Fruit fly (Drosophila melanogaster) whole organism, embryonic: ENCODE measurements around the gene CG9676.
A peak's percentile ranks its signal among the peaks of the same experiment; 100 is the strongest.

Experiments
- Atf-2 ChIP-seq: fragments of 200-800 bp; sonication (Bioruptor generic); optimal IDR thresholded peaks from 2 replicates; lab custom pipeline; 2016; ENCODE audit warnings: missing biosample characterization, missing genetic modification characterization
- C15 ChIP-seq: fragments of 200-800 bp; sonication (Bioruptor generic); IDR thresholded peaks from 3 replicates; pipeline ENCODE4 v1.3.6; 2022; ENCODE audit warnings: missing biosample characterization, missing genetic modification characterization
- CG10565 ChIP-seq: fragments of 200-800 bp; sonication (Bioruptor generic); optimal IDR thresholded peaks from 3 replicates; lab custom pipeline; 2016; ENCODE audit warnings: missing biosample characterization, mild to moderate bottlenecking, missing genetic modification characterization
- CG11723 ChIP-seq: fragments of 200-800 bp; sonication (Bioruptor generic); optimal IDR thresholded peaks from 2 replicates; lab custom pipeline; 2017; ENCODE audit warnings: missing biosample characterization, mild to moderate bottlenecking, missing genetic modification characterization
- CG1233 ChIP-seq: fragments of 200-800 bp; sonication (Bioruptor generic); optimal IDR thresholded peaks from 4 replicates; lab custom pipeline; 2018; ENCODE audit warnings: missing biosample characterization, mild to moderate bottlenecking, missing genetic modification characterization
- CG12942 ChIP-seq: fragments of 200-800 bp; sonication (Bioruptor generic); optimal IDR thresholded peaks from 3 replicates; lab custom pipeline; 2016; ENCODE audit warnings: missing biosample characterization, missing genetic modification characterization
- CG14441 ChIP-seq: fragments of 200-800 bp; sonication (Bioruptor generic); IDR thresholded peaks from 2 replicates; pipeline ENCODE4 v1.3.6; 2022; ENCODE audit warnings: missing biosample characterization, missing genetic modification characterization
- CG14860 ChIP-seq: fragments of 200-800 bp; sonication (Bioruptor generic); IDR thresholded peaks from 3 replicates; pipeline ENCODE4 v1.3.6; 2022; ENCODE audit warnings: missing biosample characterization, missing genetic modification characterization; ENCODE audit not compliant: partially characterized antibody
- CG15011 ChIP-seq: fragments of 200-800 bp; sonication (Bioruptor generic); optimal IDR thresholded peaks from 3 replicates; lab custom pipeline; 2018; ENCODE audit warnings: missing biosample characterization, mild to moderate bottlenecking, missing genetic modification characterization
- CG15601 ChIP-seq: fragments of 200-800 bp; sonication (Bioruptor generic); optimal IDR thresholded peaks from 3 replicates; lab custom pipeline; 2019; ENCODE audit warnings: missing biosample characterization, mild to moderate bottlenecking, missing genetic modification characterization, moderate library complexity
- CG1603 ChIP-seq: fragments of 200-800 bp; sonication (Bioruptor generic); optimal IDR thresholded peaks from 2 replicates; lab custom pipeline; 2019; ENCODE audit warnings: missing biosample characterization, mild to moderate bottlenecking, missing genetic modification characterization, moderate library complexity
- CG1647 ChIP-seq: fragments of 200-800 bp; sonication (Bioruptor generic); optimal IDR thresholded peaks from 3 replicates; lab custom pipeline; 2016; ENCODE audit warnings: missing biosample characterization, missing genetic modification characterization
- CG17361 ChIP-seq: fragments of 200-800 bp; sonication (Bioruptor generic); IDR thresholded peaks from 3 replicates; pipeline ENCODE4 v1.3.6; 2022; ENCODE audit warnings: missing biosample characterization, missing genetic modification characterization
- CG2129 ChIP-seq: fragments of 200-800 bp; sonication (Bioruptor generic); IDR thresholded peaks from 2 replicates; pipeline ENCODE4 v1.3.6; 2022; ENCODE audit warnings: missing biosample characterization, missing genetic modification characterization; ENCODE audit not compliant: partially characterized antibody
- CG3995 ChIP-seq: fragments of 200-800 bp; sonication (Bioruptor generic); optimal IDR thresholded peaks from 3 replicates; lab custom pipeline; 2016; ENCODE audit warnings: missing biosample characterization, missing genetic modification characterization
- CG6854 ChIP-seq: fragments of 200-800 bp; sonication (Bioruptor generic); optimal IDR thresholded peaks from 3 replicates; lab custom pipeline; 2017; ENCODE audit warnings: missing biosample characterization, mild to moderate bottlenecking, missing genetic modification characterization
- CG7271 ChIP-seq: fragments of 200-800 bp; sonication (Bioruptor generic); optimal IDR thresholded peaks from 2 replicates; lab custom pipeline; 2018; ENCODE audit warnings: missing biosample characterization, mild to moderate bottlenecking, missing genetic modification characterization, moderate library complexity
- CG8290 ChIP-seq, 3 experiments: fragments of 200-800 bp; sonication (Bioruptor generic); optimal IDR thresholded peaks; 2 replicates each; lab custom pipeline; 2016 to 2019; ENCODE audit warnings: missing biosample characterization in 3 of 3, missing genetic modification characterization in 3 of 3, mild to moderate bottlenecking in 2 of 3, moderate library complexity in 1 of 3
- CG9932 ChIP-seq: fragments of 200-800 bp; sonication (Bioruptor generic); IDR thresholded peaks from 2 replicates; pipeline ENCODE4 v1.3.6; 2022; ENCODE audit warnings: missing biosample characterization, missing genetic modification characterization
- CTCF ChIP-seq: fragments of 200-800 bp; sonication (Bioruptor generic); optimal IDR thresholded peaks from 2 replicates; lab custom pipeline; 2017; ENCODE audit warnings: missing biosample characterization, mild to moderate bottlenecking, missing genetic modification characterization, moderate library complexity
- Ets65A ChIP-seq: fragments of 200-800 bp; sonication (Bioruptor generic); peaks from one replicate; lab custom pipeline; 2016; ENCODE audit warnings: missing biosample characterization, missing genetic modification characterization
- HmgZ ChIP-seq: fragments of 200-800 bp; sonication (Bioruptor generic); optimal IDR thresholded peaks from 2 replicates; lab custom pipeline; 2018; ENCODE audit warnings: missing biosample characterization, mild to moderate bottlenecking, missing genetic modification characterization
- Hr39 ChIP-seq: fragments of >200 bp; optimal IDR thresholded peaks from 2 replicates; lab custom pipeline; 2017
- Hsf ChIP-seq: fragments of 200-800 bp; sonication (Bioruptor generic); optimal IDR thresholded peaks from 3 replicates; lab custom pipeline; 2016; ENCODE audit warnings: missing biosample characterization, missing genetic modification characterization
- Lhr ChIP-seq: fragments of 200-800 bp; sonication (Bioruptor generic); optimal IDR thresholded peaks from 3 replicates; lab custom pipeline; 2017; ENCODE audit warnings: mild to moderate bottlenecking, missing biosample characterization, missing genetic modification reagents, missing genetic modification characterization
- Lim3 ChIP-seq: fragments of 200-800 bp; sonication (Bioruptor generic); IDR thresholded peaks from 2 replicates; pipeline ENCODE4 v1.3.6; 2022; ENCODE audit warnings: missing biosample characterization, missing genetic modification characterization
- Med ChIP-seq: fragments of 200-800 bp; sonication (Bioruptor generic); peaks from one replicate; lab custom pipeline; 2016; ENCODE audit warnings: missing biosample characterization, missing genetic modification characterization, mild to moderate bottlenecking, inconsistent platforms, moderate library complexity
- Nf-YC ChIP-seq: fragments of 200-800 bp; optimal IDR thresholded peaks from 3 replicates; lab custom pipeline; 2019; ENCODE audit warnings: missing biosample characterization, mild to moderate bottlenecking, missing genetic modification characterization, moderate library complexity
- Pdp1 ChIP-seq, 2 experiments: fragments of 200-800 bp; sonication (Bioruptor generic); optimal IDR thresholded peaks; 3 replicates each; lab custom pipeline; 2016; ENCODE audit warnings: missing biosample characterization in 2 of 2, missing genetic modification characterization in 2 of 2, mild to moderate bottlenecking in 1 of 2, moderate library complexity in 1 of 2
- Poxn ChIP-seq: fragments of 200-800 bp; sonication (Bioruptor generic); IDR thresholded peaks from 2 replicates; pipeline ENCODE4 v1.3.6; 2022; ENCODE audit warnings: missing biosample characterization, missing genetic modification characterization
- YL-1 ChIP-seq: fragments of 200-800 bp; sonication (Bioruptor generic); optimal IDR thresholded peaks from 3 replicates; lab custom pipeline; 2017; ENCODE audit warnings: missing biosample characterization, mild to moderate bottlenecking, missing genetic modification characterization
- ash1 ChIP-seq: fragments of 200-800 bp; sonication (Bioruptor generic); optimal IDR thresholded peaks from 2 replicates; lab custom pipeline; 2018; ENCODE audit warnings: missing biosample characterization, mild to moderate bottlenecking, missing genetic modification characterization
- bowl ChIP-seq: fragments of 200-800 bp; sonication (Bioruptor generic); IDR thresholded peaks from 2 replicates; pipeline ENCODE4 v1.3.6; 2022; ENCODE audit warnings: missing biosample characterization, missing genetic modification characterization
- chinmo ChIP-seq: fragments of 200-800 bp; sonication (Bioruptor generic); IDR thresholded peaks from 4 replicates; pipeline ENCODE4 v1.3.6; 2022; ENCODE audit warnings: missing biosample characterization, missing genetic modification characterization; ENCODE audit not compliant: partially characterized antibody
- dm ChIP-seq: fragments of 200-800 bp; sonication (Bioruptor generic); optimal IDR thresholded peaks from 3 replicates; lab custom pipeline; 2016; ENCODE audit warnings: missing biosample characterization, missing genetic modification characterization
- ems ChIP-seq: fragments of 200-800 bp; sonication (Bioruptor generic); optimal IDR thresholded peaks from 3 replicates; lab custom pipeline; 2016; ENCODE audit warnings: missing biosample characterization, missing genetic modification characterization
- eve ChIP-seq, 2 experiments: fragments of >200 bp; optimal IDR thresholded peaks; 2 replicates each; lab custom pipeline; 2017; ENCODE audit warnings: missing biosample characterization in 2 of 2, missing genetic modification characterization in 2 of 2
- fd96Cb ChIP-seq: fragments of 200-800 bp; sonication (Bioruptor generic); optimal IDR thresholded peaks from 2 replicates; lab custom pipeline; 2018; ENCODE audit warnings: missing biosample characterization, mild to moderate bottlenecking, missing genetic modification characterization, moderate library complexity
- ftz-f1 ChIP-seq: fragments of 200-800 bp; sonication (Bioruptor generic); optimal IDR thresholded peaks from 2 replicates; lab custom pipeline; 2016; ENCODE audit warnings: missing biosample characterization, missing genetic modification characterization
- gfzf ChIP-seq: fragments of 200-800 bp; sonication (Bioruptor generic); optimal IDR thresholded peaks from 2 replicates; lab custom pipeline; 2016; ENCODE audit warnings: missing biosample characterization, mild to moderate bottlenecking, missing genetic modification characterization, moderate library complexity
- hbn ChIP-seq: fragments of 200-800 bp; sonication (Bioruptor generic); IDR thresholded peaks from 2 replicates; pipeline ENCODE4 v1.3.6; 2022; ENCODE audit warnings: missing biosample characterization, missing genetic modification characterization; ENCODE audit not compliant: partially characterized antibody
- jumu ChIP-seq: fragments of 200-800 bp; sonication (Bioruptor generic); optimal IDR thresholded peaks from 3 replicates; lab custom pipeline; 2016; ENCODE audit warnings: missing biosample characterization, missing genetic modification characterization
- lab ChIP-seq: fragments of 200-800 bp; sonication (Bioruptor generic); optimal IDR thresholded peaks from 3 replicates; lab custom pipeline; 2017; ENCODE audit warnings: missing biosample characterization, missing genetic modification characterization, mild to moderate bottlenecking, moderate library complexity, missing genetic modification reagents
- lmd ChIP-seq: fragments of 200-800 bp; sonication (Bioruptor generic); IDR thresholded peaks from 2 replicates; pipeline ENCODE4 v1.3.6; 2022; ENCODE audit warnings: missing biosample characterization, missing genetic modification characterization
- mam ChIP-seq: fragments of 200-800 bp; sonication (Bioruptor generic); optimal IDR thresholded peaks from 3 replicates; lab custom pipeline; 2016; ENCODE audit warnings: missing biosample characterization, missing genetic modification characterization
- p53 ChIP-seq: fragments of 200-800 bp; sonication (Bioruptor generic); optimal IDR thresholded peaks from 2 replicates; lab custom pipeline; 2016; ENCODE audit warnings: missing biosample characterization, missing genetic modification characterization
- pzg ChIP-seq: fragments of 200-800 bp; sonication (Bioruptor generic); optimal IDR thresholded peaks from 3 replicates; lab custom pipeline; 2018; ENCODE audit warnings: missing biosample characterization, mild to moderate bottlenecking, missing genetic modification characterization, moderate library complexity
- row ChIP-seq: fragments of 200-800 bp; sonication (Bioruptor generic); IDR thresholded peaks from 3 replicates; pipeline ENCODE4 v1.3.6; 2022; ENCODE audit warnings: missing biosample characterization, missing genetic modification characterization
- run ChIP-seq: fragments of 200-800 bp; sonication (Bioruptor generic); optimal IDR thresholded peaks from 3 replicates; lab custom pipeline; 2018; ENCODE audit warnings: missing biosample characterization, mild to moderate bottlenecking, missing genetic modification characterization
- sens ChIP-seq: fragments of 200-800 bp; sonication (Bioruptor generic); peaks from one replicate; lab custom pipeline; 2016; ENCODE audit warnings: missing biosample characterization, missing genetic modification characterization
- sima ChIP-seq: fragments of 200-800 bp; sonication (Bioruptor generic); optimal IDR thresholded peaks from 2 replicates; lab custom pipeline; 2016; ENCODE audit warnings: missing biosample characterization, missing genetic modification characterization
- sna ChIP-seq: fragments of 200-800 bp; sonication (Bioruptor generic); IDR thresholded peaks from 2 replicates; pipeline ENCODE4 v1.3.6; 2022; ENCODE audit warnings: missing biosample characterization, missing genetic modification characterization; ENCODE audit not compliant: partially characterized antibody

The CG9676 gene

DNA sequence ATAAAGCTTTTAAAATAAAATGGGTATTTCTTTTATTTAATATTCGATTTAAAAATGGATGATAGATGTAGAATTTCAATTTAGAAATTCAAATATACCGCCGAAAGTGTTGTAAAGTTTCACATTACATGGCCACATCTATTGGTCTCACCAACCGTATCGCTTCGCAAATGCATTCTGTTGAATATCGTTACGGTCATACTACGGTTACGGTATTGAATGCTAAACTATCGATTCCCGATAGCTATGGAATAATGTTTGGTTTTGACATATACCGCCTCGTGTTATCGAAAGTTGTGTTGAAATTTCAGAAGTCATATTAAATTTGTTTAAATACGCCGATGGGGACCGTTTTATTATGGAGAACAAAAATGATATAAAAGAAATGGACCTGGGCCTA, 48.9 kb downstream of the CG9676 start, which contains the start of the genes CG32573 and CG42512 (continued):
- TF ChIP-seq Lim3 (no peak), Hsf (GFP tag; lab: Kevin White, UChicago) (no peak), YL-1 (no peak), sima (GFP tag; lab: Kevin White, UChicago) (no peak), sens (GFP tag; lab: Kevin White, UChicago) (peak; percentile 6), Hr39 (lab: Kevin White, UChicago) (no peak), Lhr (peak; percentile 39), CG14441 (no peak), Poxn (GFP tag; lab: Robert Waterston, UW) (no peak), C15 (GFP tag; lab: Robert Waterston, UW) (no peak), run (tag; lab: Kevin White, UChicago) (no peak), CG15601 (peak; percentile 24), bowl (no peak), CG9932 (GFP tag; lab: Robert Waterston, UW) (no peak), ftz-f1 (no peak), chinmo (peak; percentile 90), HmgZ (tag; lab: Kevin White, UChicago) (peak; percentile 49), CG12942 (no peak), dm (GFP tag; lab: Kevin White, UChicago) (no peak), Nf-YC (tag; lab: Kevin White, UChicago) (no peak), CG1233 (GFP tag; lab: Kevin White, UChicago) (no peak), lab (GFP tag; lab: Kevin White, UChicago) (no peak), lmd (GFP tag; lab: Robert Waterston, UW) (no peak), CG1647 (GFP tag; lab: Kevin White, UChicago) (peak; percentile 11), eve (GFP tag; optimal IDR thresholded peaks at IDR 0.05; lab: Kevin White, UChicago) (no peak), gfzf (GFP tag; lab: Kevin White, UChicago) (peak; percentile 84), ash1 (no peak), row (GFP tag; lab: Robert Waterston, UW) (peak; percentile 12; the same call in 1 of the 3 replicates), CTCF (GFP tag; lab: Kevin White, UChicago) (peak; percentile 38), CG3995 (GFP tag; lab: Kevin White, UChicago) (peak; percentile 26), jumu (GFP tag; lab: Kevin White, UChicago) (no peak), CG8290 (GFP tag; optimal IDR thresholded peaks at IDR 0.05; lab: Kevin White, UChicago) (no peak), CG8290 (tag; optimal IDR thresholded peaks at IDR 0.05; lab: Kevin White, UChicago) (peak in 1 of 2 experiments; percentile 71), sna (peak; percentile 59), CG2129 (GFP tag; lab: Robert Waterston, UW) (peak; percentile 42), CG10565 (no peak), CG1603 (tag; lab: Kevin White, UChicago) (peak; percentile 79), Ets65A (GFP tag; lab: Kevin White, UChicago) (peak; percentile 62), p53 (GFP tag; lab: Kevin White, UChicago) (no peak), CG6854 (GFP tag; lab: Kevin White, UChicago) (no peak), Atf-2 (GFP tag; lab: Kevin White, UChicago) (no peak), CG11723 (GFP tag; lab: Kevin White, UChicago) (no peak), fd96Cb (tag; lab: Kevin White, UChicago) (no peak), CG14860 (GFP tag; lab: Robert Waterston, UW) (peak; percentile 38; the same call in 1 of the 3 replicates), CG17361 (GFP tag; lab: Robert Waterston, UW) (no peak), mam (GFP tag; lab: Kevin White, UChicago) (peak; percentile 13), Pdp1 (GFP tag; optimal IDR thresholded peaks at IDR 0.05; lab: Kevin White, UChicago) (peak in 1 of 2 experiments; percentile 34), CG7271 (tag; lab: Kevin White, UChicago) (no peak), CG15011 (no peak), hbn (GFP tag; lab: Robert Waterston, UW) (peak; percentile 63), pzg (GFP tag; lab: Kevin White, UChicago) (peak; percentile 92), Med (GFP tag; lab: Kevin White, UChicago) (peak; percentile 81), ems (no peak)
